Worm (Caenorhabditis elegans): ENCODE results near the gene nspe-7.

nspe-7 gene

ce11 chrII:12606108-12606507 is 20.9 kb upstream of the nspe-7 start (continued):
- TF ChIP-seq nfya-1 (tag; optimal IDR thresholded peaks at IDR 0.05; ENCODE audit: borderline replicate concordance, insufficient read depth) (no peak), egrh-3 (GFP tag; IDR thresholded peaks at IDR 0.05) (no peak), pha-4 (tag; optimal IDR thresholded peaks at IDR 0.05) (no peak)

DNA sequence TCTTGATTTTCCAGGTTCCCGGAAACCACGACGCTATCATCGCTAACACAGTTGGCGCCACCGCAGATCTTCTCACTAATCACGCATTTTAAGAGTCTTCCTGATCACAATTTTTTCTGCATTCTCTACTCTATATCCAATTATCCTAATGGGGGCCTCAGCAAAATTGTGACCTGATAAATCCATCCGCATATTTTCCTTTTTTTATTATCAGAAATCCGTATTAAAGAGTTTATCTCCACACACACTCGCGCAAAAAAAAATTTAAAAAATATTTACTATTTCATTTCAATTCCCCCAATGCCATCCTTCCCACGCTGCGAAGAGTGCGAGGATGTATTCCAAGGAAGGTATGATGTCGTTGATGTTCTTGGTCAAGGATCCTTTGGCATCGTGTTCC is 20.1 kb upstream of the nspe-7 start, which contains the start of gene Y38E10A.8:
TSS of gene Y38E10A.8 (plus strand) at position 301 of the 400 bp plus-strand sequence.
- TF ChIP-seq nhr-80 (tag; optimal IDR thresholded peaks at IDR 0.05) (no peak), ceh-40 (GFP tag; IDR thresholded peaks at IDR 0.05) (no peak), tbx-9 (tag; optimal IDR thresholded peaks at IDR 0.05; ENCODE audit: borderline replicate concordance) (no peak), madf-6 (GFP tag; IDR thresholded peaks at IDR 0.05) (no peak), nhr-179 (tag; optimal IDR thresholded peaks at IDR 0.05) (no peak), F22D6.2 (tag; optimal IDR thresholded peaks at IDR 0.05) (no peak), dpl-1 (GFP tag; optimal IDR thresholded peaks at IDR 0.05) (no peak), aptf-3 (GFP tag; IDR thresholded peaks at IDR 0.05) (no peak), snpc-1.3 (tag; optimal IDR thresholded peaks at IDR 0.05; ENCODE audit: insufficient read depth) (no peak), F10E7.11 (tag; optimal IDR thresholded peaks at IDR 0.05) (no peak), cebp-1 (GFP tag; IDR thresholded peaks at IDR 0.05) (no peak), cebp-1 (tag; optimal IDR thresholded peaks at IDR 0.05) (no peak), B0035.1 (tag; optimal IDR thresholded peaks at IDR 0.05) (no peak), him-1 (tag; optimal IDR thresholded peaks at IDR 0.05) (no peak), nhr-27 (tag; optimal IDR thresholded peaks at IDR 0.05) (no peak), egl-18 (GFP tag; IDR thresholded peaks at IDR 0.05) (no peak), mes-4 (tag; optimal IDR thresholded peaks at IDR 0.05) (no peak), xnd-1 (tag; optimal IDR thresholded peaks at IDR 0.05) (no peak)

DNA sequence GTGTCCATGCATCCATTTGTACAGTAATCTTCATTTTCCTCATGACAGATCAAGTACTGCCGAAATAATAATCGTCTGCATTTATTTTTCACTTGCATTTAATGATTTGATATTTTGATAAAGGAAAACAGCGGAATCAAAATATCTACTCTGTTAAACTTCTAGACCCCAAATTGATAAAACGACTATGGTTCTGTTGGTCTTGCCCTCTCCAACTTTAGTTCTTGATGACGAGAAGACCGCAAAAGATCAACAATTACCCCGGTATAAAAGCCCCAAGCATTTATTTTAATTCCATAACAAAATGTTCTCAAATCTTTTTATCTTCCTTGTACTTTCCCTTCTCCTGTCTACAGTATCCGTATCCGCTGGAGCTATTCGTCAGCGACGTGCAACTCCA is 18.3 kb upstream of the nspe-7 start, which contains the start of gene Y38E10A.9:
TSS of gene Y38E10A.9 (plus strand) at position 301 of the 400 bp plus-strand sequence.
- TF ChIP-seq Y56A3A.18 (GFP tag; IDR thresholded peaks at IDR 0.05) = no peak
- no peak for TF ChIP-seq sea-2 (GFP tag; IDR thresholded peaks at IDR 0.05)
- TF ChIP-seq F37B4.10 (GFP tag; IDR thresholded peaks at IDR 0.05) = no peak

ce11 chrII:12612218-12612617 is 14.8 kb upstream of the nspe-7 start, which contains the start of gene nspe-4:
Gene nspe-4 (plus strand): TSS chrII:12612518.
- no peak for TF ChIP-seq madf-8 (GFP tag; conservative IDR thresholded peaks at IDR 0.05)
- no peak for TF ChIP-seq zim-3 (tag; optimal IDR thresholded peaks at IDR 0.05)
- TF ChIP-seq ekl-4 (GFP tag; IDR thresholded peaks at IDR 0.05) = no peak
- TF ChIP-seq F55B11.4 (tag; optimal IDR thresholded peaks at IDR 0.05; ENCODE audit: borderline replicate concordance, insufficient read depth) = no peak
- no peak for TF ChIP-seq madf-6 (GFP tag; IDR thresholded peaks at IDR 0.05)
- TF ChIP-seq atf-7 (tag; optimal IDR thresholded peaks at IDR 0.05) = no peak
- TF ChIP-seq nhr-27 (tag; optimal IDR thresholded peaks at IDR 0.05) = no peak
- TF ChIP-seq hmg-20 (GFP tag; IDR thresholded peaks at IDR 0.05) = no peak
- TF ChIP-seq Y56A3A.18 (GFP tag; IDR thresholded peaks at IDR 0.05) = no peak
- TF ChIP-seq egl-44 (GFP tag; IDR thresholded peaks at IDR 0.05) = no peak
- no peak for TF ChIP-seq F33H1.4 (GFP tag; IDR thresholded peaks at IDR 0.05)
- TF ChIP-seq hrde-1 (tag; optimal IDR thresholded peaks at IDR 0.05; ENCODE audit: borderline replicate concordance) = no peak
- TF ChIP-seq gei-17 (GFP tag; optimal IDR thresholded peaks at IDR 0.05) = no peak
- no peak for TF ChIP-seq lin-40 (tag; optimal IDR thresholded peaks at IDR 0.05)
